Fruit fly (Drosophila melanogaster): ENCODE data around the gene path.

- no peak for TF ChIP-seq psq (optimal IDR thresholded peaks at IDR 0.05)
- TF ChIP-seq pan (optimal IDR thresholded peaks at IDR 0.05): no peak
- TF ChIP-seq usp (GFP tag; optimal IDR thresholded peaks at IDR 0.05): no peak
These were observed 1.4 kb downstream of the path start for dm6 chr3L:9503552-9504317.
